Fruit fly (Drosophila melanogaster): ENCODE results near the gene His2Av.

Gene His2Av

dm6 chr3R:26915463-26915925, 48.8 kb downstream of the His2Av start, which contains the start of gene CG46339 (continued):
- TF ChIP-seq CG9817 (tag; optimal IDR thresholded peaks at IDR 0.05) (no peak), MBD-R2 (GFP tag; IDR thresholded peaks at IDR 0.05) (peak; percentile 24; the same call in 1 of the 2 replicates), CG17328 (GFP tag; IDR thresholded peaks at IDR 0.05) (peak; percentile 34), psq (GFP tag; optimal IDR thresholded peaks at IDR 0.05) (no peak), Camta (GFP tag; optimal IDR thresholded peaks at IDR 0.05) (no peak), exex (tag; optimal IDR thresholded peaks at IDR 0.05) (peak; percentile 72), Adf1 (GFP tag; IDR thresholded peaks at IDR 0.05) (peak; percentile 63; the same call in 1 of the 2 replicates), H15 (GFP tag; IDR thresholded peaks at IDR 0.05) (no peak), dysf (GFP tag; IDR thresholded peaks at IDR 0.05) (peak; percentile 56; the same call in 2 of the 3 replicates), Max (GFP tag; optimal IDR thresholded peaks at IDR 0.05) (peak; percentile 52), Dref (GFP tag; IDR thresholded peaks at IDR 0.05) (no peak), E2f2 (GFP tag; IDR thresholded peaks at IDR 0.05) (0 out of 2 replicates have a peak, but pooled peaks have one; percentile 30), lab (GFP tag; optimal IDR thresholded peaks at IDR 0.05) (peak; percentile 92), CG13894 (tag; optimal IDR thresholded peaks at IDR 0.05) (peak; percentile 87), z (GFP tag; IDR thresholded peaks at IDR 0.05) (no peak), Scr (GFP tag; IDR thresholded peaks at IDR 0.05; ENCODE audit: partially characterized antibody) (peak; percentile 37), Dad (GFP tag; optimal IDR thresholded peaks at IDR 0.05) (peak; percentile 55), CG6813 (GFP tag; optimal IDR thresholded peaks at IDR 0.05) (peak; percentile 84), aop (GFP tag; IDR thresholded peaks at IDR 0.05) (no peak), HLHmδ (GFP tag; optimal IDR thresholded peaks at IDR 0.05) (peak; percentile 84), Mrtf (GFP tag; IDR thresholded peaks at IDR 0.05) (no peak), CG14014 (GFP tag; IDR thresholded peaks at IDR 0.05) (no peak; the same call in 1 of the 2 replicates), prd (optimal IDR thresholded peaks at IDR 0.05) (no peak), prd (GFP tag; IDR thresholded peaks at IDR 0.05) (peak; percentile 36; the same call in 1 of the 3 replicates), esg (GFP tag; conservative IDR thresholded peaks at IDR 0.05) (no peak; the same call in 1 of the 2 replicates), CG6175 (GFP tag; IDR thresholded peaks at IDR 0.05) (no peak), hb (GFP tag; IDR thresholded peaks at IDR 0.05; ENCODE audit: partially characterized antibody) (no peak), CG31441 (GFP tag; IDR thresholded peaks at IDR 0.05) (0 out of 2 replicates have a peak, but pooled peaks have one; percentile 32), CG15696 (tag; optimal IDR thresholded peaks at IDR 0.05) (no peak), nom (GFP tag; optimal IDR thresholded peaks at IDR 0.05) (peak; percentile 68), CG13296 (GFP tag; optimal IDR thresholded peaks at IDR 0.05) (peak; percentile 82), CG18476 (GFP tag; optimal IDR thresholded peaks at IDR 0.05) (peak; percentile 31), cas (GFP tag; IDR thresholded peaks at IDR 0.05) (0 out of 2 replicates have a peak, but pooled peaks have one; percentile 36), CG10959 (GFP tag; IDR thresholded peaks at IDR 0.05) (no peak), Sry-β (GFP tag; optimal IDR thresholded peaks at IDR 0.05) (no peak), CG4820 (GFP tag; optimal IDR thresholded peaks at IDR 0.05) (peak; percentile 48), Drgx (GFP tag; IDR thresholded peaks at IDR 0.05) (peak; percentile 53), bigmax (GFP tag; optimal IDR thresholded peaks at IDR 0.05) (peak; percentile 42), CG10654 (GFP tag; optimal IDR thresholded peaks at IDR 0.05) (peak; percentile 14), ftz-f1 (GFP tag; optimal IDR thresholded peaks at IDR 0.05) (peak; percentile 28), da (GFP tag; optimal IDR thresholded peaks at IDR 0.05) (peak; percentile 15), ATbp (GFP tag; optimal IDR thresholded peaks at IDR 0.05) (no peak), ham (GFP tag; IDR thresholded peaks at IDR 0.05) (no peak), Meics (GFP tag; optimal IDR thresholded peaks at IDR 0.05) (peak; percentile 77), ap (GFP tag; IDR thresholded peaks at IDR 0.05) (no peak), Atf-2 (GFP tag; optimal IDR thresholded peaks at IDR 0.05) (no peak), CG12659 (GFP tag; optimal IDR thresholded peaks at IDR 0.05) (peak; percentile 61), Sox102F (GFP tag; optimal IDR thresholded peaks at IDR 0.05) (peak; percentile 8), Poxn (GFP tag; IDR thresholded peaks at IDR 0.05) (no peak), CG12744 (GFP tag; optimal IDR thresholded peaks at IDR 0.05) (no peak), shn (GFP tag; optimal IDR thresholded peaks at IDR 0.05) (no peak)
